Worm (Caenorhabditis elegans) whole organism, mixed stage, embryonic: ENCODE results near the gene K11G12.6.

Source experiments
- elt-1 ChIP-seq: sonication (generic microtip); optimal IDR thresholded peaks from 2 replicates; lab custom pipeline; 2017; ENCODE audit warnings: missing genetic modification characterization, mild to moderate bottlenecking, missing compliant biosample characterization, antibody characterized with exemption, moderate library complexity, borderline replicate concordance; ENCODE audit not compliant: insufficient read depth
- nhr-2 ChIP-seq: fragments of 150-350 bp; optimal IDR thresholded peaks from 2 replicates; lab custom pipeline; 2014; ENCODE audit warnings: missing biosample characterization, missing genetic modification characterization
- nhr-237 ChIP-seq: fragments of 150-350 bp; optimal IDR thresholded peaks from 2 replicates; lab custom pipeline; 2014; ENCODE audit warnings: missing biosample characterization, missing genetic modification characterization

DNA sequence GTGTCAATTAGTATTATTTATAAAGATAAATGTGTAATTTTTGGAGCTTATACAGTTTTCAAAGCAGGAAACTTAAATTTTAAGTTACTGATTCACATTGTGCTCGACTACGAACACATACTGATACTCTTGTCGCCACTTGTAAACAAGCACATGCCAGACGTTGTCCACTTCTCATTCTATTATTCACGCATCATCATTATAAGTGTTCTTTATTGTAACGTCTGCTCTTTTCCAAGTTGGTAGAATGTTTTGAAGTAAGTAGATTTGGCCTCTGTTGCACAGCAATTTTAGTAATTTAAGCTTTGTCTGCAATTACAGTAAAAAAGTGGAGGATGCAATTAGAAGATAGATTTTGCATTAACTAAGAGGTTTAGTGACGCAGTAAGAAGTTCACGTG lies 36.6 kb downstream of the K11G12.6 start:
- no peak for TF ChIP-seq nhr-237 (tag; lab: Kevin White, UChicago)
- no peak for TF ChIP-seq elt-1 (tag; lab: Kevin White, UChicago)
- TF ChIP-seq nhr-2 (tag; lab: Kevin White, UChicago), result no peak
